Worm (Caenorhabditis elegans): Measurements from ENCODE around the gene pld-1.
A peak's percentile ranks its signal among the peaks of the same experiment; 100 is the strongest.

- TF ChIP-seq lin-15B (tag; optimal IDR thresholded peaks at IDR 0.05) (no peak), elt-3 (tag; optimal IDR thresholded peaks at IDR 0.05) (no peak), elt-2 (tag; optimal IDR thresholded peaks at IDR 0.05) (peak; percentile 82), nhr-28 (tag; optimal IDR thresholded peaks at IDR 0.05) (no peak), sox-4 (tag; optimal IDR thresholded peaks at IDR 0.05) (no peak), unc-86 (tag; optimal IDR thresholded peaks at IDR 0.05) (no peak), nhr-11 (tag; optimal IDR thresholded peaks at IDR 0.05) (no peak), nhr-19 (GFP tag; conservative IDR thresholded peaks at IDR 0.05) (no peak), ceh-82 (tag; optimal IDR thresholded peaks at IDR 0.05) (no peak), tbx-2 (tag; optimal IDR thresholded peaks at IDR 0.05) (no peak), nhr-237 (tag; optimal IDR thresholded peaks at IDR 0.05) (no peak), sptf-1 (tag; optimal IDR thresholded peaks at IDR 0.05) (no peak)
These were observed 18.2 kb upstream of the pld-1 start, which contains the start of gene F09C12.2 for ce11 chrII:5109693-5110092.
